Fruit fly (Drosophila melanogaster): ENCODE data around the gene FeCH.
A peak's percentile ranks its signal among the peaks of the same experiment; 100 is the strongest.

- no peak for TF ChIP-seq psq (optimal IDR thresholded peaks at IDR 0.05)
- TF ChIP-seq EcR (GFP tag; optimal IDR thresholded peaks at IDR 0.05) = no peak
- TF ChIP-seq pan (optimal IDR thresholded peaks at IDR 0.05) = no peak
- TF ChIP-seq Dll (optimal IDR thresholded peaks at IDR 0.05) = peak; percentile 77
Observed at dm6 chr3R:31777482-31778165, 34.5 kb downstream of the FeCH start.

Data from whole organism.